Worm (Caenorhabditis elegans): ENCODE measurements around the gene C55A6.12.
A peak's percentile ranks its signal among the peaks of the same experiment; 100 is the strongest.

C55A6.12 gene

ce11 chrV:11532535-11532853, 29.6 kb upstream of the C55A6.12 start:
- TF ChIP-seq aly-2 (tag; optimal IDR thresholded peaks at IDR 0.05) (no peak), crh-2 (tag; optimal IDR thresholded peaks at IDR 0.05) (no peak), C34F6.9 (tag; optimal IDR thresholded peaks at IDR 0.05) (no peak), nhr-10 (tag; optimal IDR thresholded peaks at IDR 0.05) (no peak), ztf-4 (tag; optimal IDR thresholded peaks at IDR 0.05) (no peak), lin-11 (tag; optimal IDR thresholded peaks at IDR 0.05) (no peak), ama-1 (optimal IDR thresholded peaks at IDR 0.05) (peak; percentile 63), elt-1 (tag; optimal IDR thresholded peaks at IDR 0.05) (no peak), snpc-4 (tag; optimal IDR thresholded peaks at IDR 0.05) (no peak)

- TF ChIP-seq unc-62 (GFP tag; optimal IDR thresholded peaks at IDR 0.05), result no peak
- peak; percentile 96 for TF ChIP-seq blmp-1 (tag; optimal IDR thresholded peaks at IDR 0.05; ENCODE audit: insufficient read depth)
- TF ChIP-seq mdl-1 (tag; optimal IDR thresholded peaks at IDR 0.05), result peak; percentile 46 to 83
- peak; percentile 65 for TF ChIP-seq C34F6.9 (tag; optimal IDR thresholded peaks at IDR 0.05)
- TF ChIP-seq nhr-6 (tag; optimal IDR thresholded peaks at IDR 0.05), result peak; percentile 73
- TF ChIP-seq nhr-129 (tag; optimal IDR thresholded peaks at IDR 0.05), result peak; percentile 90
- peak; percentile 77 for TF ChIP-seq nhr-21 (tag; optimal IDR thresholded peaks at IDR 0.05)
- peak; percentile 38 for TF ChIP-seq ztf-4 (tag; optimal IDR thresholded peaks at IDR 0.05)
- TF ChIP-seq skn-1 (tag; optimal IDR thresholded peaks at IDR 0.05), result no peak
- TF ChIP-seq unc-55 (GFP tag; optimal IDR thresholded peaks at IDR 0.05), result no peak
- peak; percentile 96 for TF ChIP-seq F13H6.1 (tag; optimal IDR thresholded peaks at IDR 0.05)
- peak; percentile 91 for TF ChIP-seq sma-3 (GFP tag; optimal IDR thresholded peaks at IDR 0.05)
- peak; percentile 94 for TF ChIP-seq fos-1 (tag; optimal IDR thresholded peaks at IDR 0.05)
- no peak for TF ChIP-seq peb-1 (tag; optimal IDR thresholded peaks at IDR 0.05)
- peak; percentile 95 for TF ChIP-seq nhr-25 (tag; optimal IDR thresholded peaks at IDR 0.05)
- TF ChIP-seq ceh-16 (tag; optimal IDR thresholded peaks at IDR 0.05), result no peak
- TF ChIP-seq ztf-1 (GFP tag; conservative IDR thresholded peaks at IDR 0.05), result no peak
- TF ChIP-seq dmd-4 (tag; optimal IDR thresholded peaks at IDR 0.05), result no peak
- peak; percentile 77 for TF ChIP-seq egl-27 (tag; optimal IDR thresholded peaks at IDR 0.05)
- peak; percentile 80 for TF ChIP-seq crh-2 (tag; optimal IDR thresholded peaks at IDR 0.05)
- TF ChIP-seq lsy-2 (tag; optimal IDR thresholded peaks at IDR 0.05), result peak; percentile 13 to 80
- peak; percentile 97 for TF ChIP-seq sma-9 (GFP tag; optimal IDR thresholded peaks at IDR 0.05)
- TF ChIP-seq sma-9 (tag; optimal IDR thresholded peaks at IDR 0.05), result no peak
- TF ChIP-seq gmeb-1 (tag; optimal IDR thresholded peaks at IDR 0.05), result peak; percentile 55
- peak; percentile 76 for TF ChIP-seq lin-13 (GFP tag; optimal IDR thresholded peaks at IDR 0.05)
- TF ChIP-seq Y55F3AM.14 (GFP tag; optimal IDR thresholded peaks at IDR 0.05), result peak; percentile 73
- TF ChIP-seq mab-5 (tag; optimal IDR thresholded peaks at IDR 0.05), result peak; percentile 19
- TF ChIP-seq sem-4 (tag; optimal IDR thresholded peaks at IDR 0.05), result peak; percentile 82
Measured at ce11 chrV:11531831-11532534, 29.1 kb upstream of the C55A6.12 start.

- TF ChIP-seq mbf-1 (tag; optimal IDR thresholded peaks at IDR 0.05), result no peak
- TF ChIP-seq unc-62 (GFP tag; optimal IDR thresholded peaks at IDR 0.05), result no peak
- no peak for TF ChIP-seq mdl-1 (tag; optimal IDR thresholded peaks at IDR 0.05)
- TF ChIP-seq peb-1 (tag; optimal IDR thresholded peaks at IDR 0.05), result no peak
- no peak for TF ChIP-seq gmeb-1 (tag; optimal IDR thresholded peaks at IDR 0.05)
- peak; percentile 80 for TF ChIP-seq nhr-129 (tag; optimal IDR thresholded peaks at IDR 0.05)
- no peak for TF ChIP-seq ceh-82 (tag; optimal IDR thresholded peaks at IDR 0.05)
- peak; percentile 73 for TF ChIP-seq nhr-6 (tag; optimal IDR thresholded peaks at IDR 0.05)
- peak in 1 of 2 experiments; percentile 45 for TF ChIP-seq lsy-2 (tag; optimal IDR thresholded peaks at IDR 0.05)
- no peak for TF ChIP-seq nhr-237 (tag; optimal IDR thresholded peaks at IDR 0.05)
- TF ChIP-seq zag-1 (tag; optimal IDR thresholded peaks at IDR 0.05), result no peak
- no peak for TF ChIP-seq ztf-11 (tag; optimal IDR thresholded peaks at IDR 0.05)
- peak; percentile 32 for TF ChIP-seq egl-27 (tag; optimal IDR thresholded peaks at IDR 0.05)
- peak; percentile 18 for TF ChIP-seq fos-1 (tag; optimal IDR thresholded peaks at IDR 0.05)
- TF ChIP-seq nhr-21 (tag; optimal IDR thresholded peaks at IDR 0.05), result peak; percentile 47
- peak; percentile 45 for TF ChIP-seq Y55F3AM.14 (GFP tag; optimal IDR thresholded peaks at IDR 0.05)
- TF ChIP-seq sma-9 (GFP tag; optimal IDR thresholded peaks at IDR 0.05), result peak; percentile 65
- no peak for TF ChIP-seq sma-9 (tag; optimal IDR thresholded peaks at IDR 0.05)
- TF ChIP-seq nhr-11 (tag; optimal IDR thresholded peaks at IDR 0.05), result no peak
- TF ChIP-seq lin-13 (GFP tag; optimal IDR thresholded peaks at IDR 0.05), result no peak
- no peak for TF ChIP-seq lin-11 (tag; optimal IDR thresholded peaks at IDR 0.05)
- TF ChIP-seq C34F6.9 (tag; optimal IDR thresholded peaks at IDR 0.05), result peak; percentile 24
- peak; percentile 53 for TF ChIP-seq crh-2 (tag; optimal IDR thresholded peaks at IDR 0.05)
- peak; percentile 82 for TF ChIP-seq sma-3 (GFP tag; optimal IDR thresholded peaks at IDR 0.05)
- peak; percentile 16 for TF ChIP-seq ztf-4 (tag; optimal IDR thresholded peaks at IDR 0.05)
- peak; percentile 97 for TF ChIP-seq blmp-1 (tag; optimal IDR thresholded peaks at IDR 0.05; ENCODE audit: insufficient read depth)
- TF ChIP-seq nhr-23 (tag; optimal IDR thresholded peaks at IDR 0.05), result no peak
- TF ChIP-seq sem-4 (tag; optimal IDR thresholded peaks at IDR 0.05), result no peak
- peak; percentile 16 for TF ChIP-seq snpc-4 (tag; optimal IDR thresholded peaks at IDR 0.05)
- TF ChIP-seq alr-1 (tag; optimal IDR thresholded peaks at IDR 0.05), result no peak
- peak; percentile 48 for TF ChIP-seq F13H6.1 (tag; optimal IDR thresholded peaks at IDR 0.05)
- TF ChIP-seq unc-55 (GFP tag; optimal IDR thresholded peaks at IDR 0.05), result no peak
- TF ChIP-seq nhr-25 (tag; optimal IDR thresholded peaks at IDR 0.05), result peak; percentile 96
- TF ChIP-seq ceh-16 (tag; optimal IDR thresholded peaks at IDR 0.05), result peak; percentile 53
Measured at ce11 chrV:11531100-11531499, 28.2 kb upstream of the C55A6.12 start.

Data from whole organism, L2 larva.